Fruit fly (Drosophila melanogaster): ENCODE data around the gene CG11581.
A peak's percentile ranks its signal among the peaks of the same experiment; 100 is the strongest.

Gene CG11581

DNA sequence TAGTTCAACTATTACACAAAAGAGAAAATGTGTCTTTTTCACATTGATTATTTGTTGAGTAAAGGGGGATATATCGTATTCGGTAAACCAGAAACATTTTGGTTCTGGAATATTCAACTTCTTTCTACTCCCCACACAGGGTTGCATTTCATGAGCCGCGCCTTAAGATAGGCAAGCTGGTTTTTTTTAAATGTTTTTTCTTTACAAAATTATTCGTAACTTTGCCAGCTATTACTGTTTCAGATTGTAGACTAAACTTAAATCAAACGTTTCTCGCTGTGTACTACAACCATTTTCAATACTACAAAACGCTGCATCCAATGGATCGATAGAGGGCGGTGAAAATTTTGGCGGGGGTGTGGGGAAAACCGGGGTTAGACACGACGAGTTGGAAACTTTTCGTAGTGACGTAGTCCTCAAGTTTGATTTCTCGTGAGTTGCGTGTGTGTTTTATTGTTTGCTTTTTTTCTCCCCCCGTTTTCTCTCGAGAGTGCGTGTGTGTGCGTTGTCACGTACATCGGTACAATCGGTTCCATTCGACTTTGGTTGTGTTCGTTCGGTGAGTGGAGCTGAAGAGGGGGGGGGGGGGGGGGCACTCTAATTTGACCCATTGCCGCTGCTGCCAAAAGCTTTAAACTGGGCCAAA is 36.9 kb downstream of the CG11581 start:
- no peak for TF ChIP-seq Jra (GFP tag; optimal IDR thresholded peaks at IDR 0.05)
- no peak for TF ChIP-seq N (GFP tag; optimal IDR thresholded peaks at IDR 0.05)
- TF ChIP-seq Dfd (GFP tag; optimal IDR thresholded peaks at IDR 0.05): peak; percentile 81
- no peak for TF ChIP-seq dsf (GFP tag; optimal IDR thresholded peaks at IDR 0.05; ENCODE audit: borderline replicate concordance)
- no peak for TF ChIP-seq Mio (GFP tag; optimal IDR thresholded peaks at IDR 0.05)

DNA sequence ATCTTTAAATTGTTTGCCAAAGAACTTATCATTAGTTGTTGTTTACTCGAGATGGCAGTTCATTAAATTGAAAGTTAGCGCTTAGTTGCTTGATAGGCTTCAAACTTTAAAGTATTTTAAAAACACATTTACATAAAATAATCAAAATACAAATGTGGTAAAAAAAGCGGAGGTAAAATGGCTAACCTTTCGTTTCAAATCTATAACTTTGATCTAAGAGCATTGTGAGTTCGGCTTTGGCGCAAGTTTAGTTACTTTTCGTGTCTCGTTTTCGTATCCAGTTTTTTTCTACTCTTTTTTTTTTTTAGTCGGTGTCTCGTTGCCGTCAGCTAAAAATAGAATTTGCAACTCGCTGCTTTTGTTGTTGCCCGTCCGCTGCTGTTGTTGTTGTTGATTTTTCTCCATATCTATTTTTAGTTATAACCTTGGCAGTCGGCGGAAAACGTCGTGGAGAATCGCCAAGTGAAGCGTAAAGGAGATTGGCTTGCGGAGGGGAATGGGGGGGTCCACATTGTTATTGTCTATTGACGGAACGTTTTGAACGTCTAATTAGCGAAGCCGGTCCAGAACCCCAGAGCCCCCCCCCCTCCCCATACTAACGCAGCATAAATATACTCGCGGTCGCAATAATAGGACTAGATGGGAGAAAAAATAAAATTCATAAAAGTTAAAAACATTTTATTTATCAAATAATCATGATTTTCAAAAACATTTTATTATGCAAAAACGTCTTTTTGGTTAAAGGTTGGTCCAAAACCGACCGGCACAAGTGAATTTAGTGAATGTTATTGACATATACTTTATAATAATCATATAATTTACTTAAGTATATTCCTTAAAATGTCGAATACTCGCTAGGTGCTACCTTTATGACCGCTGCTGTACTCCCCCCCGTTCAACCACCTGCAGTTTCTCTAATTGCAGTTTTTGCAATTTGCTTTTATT is 38.1 kb downstream of the CG11581 start:
- peak; percentile 15 for TF ChIP-seq tai (GFP tag; optimal IDR thresholded peaks at IDR 0.05)
- no peak for TF ChIP-seq ey (GFP tag; optimal IDR thresholded peaks at IDR 0.05)
- peak; percentile 53 for TF ChIP-seq Sp1 (GFP tag; optimal IDR thresholded peaks at IDR 0.05)
- TF ChIP-seq Jra (GFP tag; optimal IDR thresholded peaks at IDR 0.05): no peak
- TF ChIP-seq Mio (GFP tag; optimal IDR thresholded peaks at IDR 0.05): no peak
- no peak for TF ChIP-seq Dif (GFP tag; optimal IDR thresholded peaks at IDR 0.05; ENCODE audit: partially characterized antibody)
- TF ChIP-seq dl (GFP tag; optimal IDR thresholded peaks at IDR 0.05; ENCODE audit: insufficient read depth in 1 of 2, partially characterized antibody in 2 of 2): no peak
- peak; percentile 61 for TF ChIP-seq HLH106 (tag; optimal IDR thresholded peaks at IDR 0.05)
- TF ChIP-seq h (GFP tag; optimal IDR thresholded peaks at IDR 0.05): peak; percentile 9
- TF ChIP-seq rgr (GFP tag; optimal IDR thresholded peaks at IDR 0.05): peak; percentile 41
- no peak for TF ChIP-seq sage (GFP tag; optimal IDR thresholded peaks at IDR 0.05)
- TF ChIP-seq CG32264 (GFP tag; optimal IDR thresholded peaks at IDR 0.05): no peak
- no peak for TF ChIP-seq dsf (GFP tag; optimal IDR thresholded peaks at IDR 0.05; ENCODE audit: borderline replicate concordance)
- peak in 1 of 2 experiments; percentile 33 for TF ChIP-seq foxo (GFP tag; optimal IDR thresholded peaks at IDR 0.05)
- TF ChIP-seq dmrt93B (GFP tag; optimal IDR thresholded peaks at IDR 0.05): peak; percentile 26
- no peak for TF ChIP-seq Hnf4 (GFP tag; optimal IDR thresholded peaks at IDR 0.05)

DNA sequence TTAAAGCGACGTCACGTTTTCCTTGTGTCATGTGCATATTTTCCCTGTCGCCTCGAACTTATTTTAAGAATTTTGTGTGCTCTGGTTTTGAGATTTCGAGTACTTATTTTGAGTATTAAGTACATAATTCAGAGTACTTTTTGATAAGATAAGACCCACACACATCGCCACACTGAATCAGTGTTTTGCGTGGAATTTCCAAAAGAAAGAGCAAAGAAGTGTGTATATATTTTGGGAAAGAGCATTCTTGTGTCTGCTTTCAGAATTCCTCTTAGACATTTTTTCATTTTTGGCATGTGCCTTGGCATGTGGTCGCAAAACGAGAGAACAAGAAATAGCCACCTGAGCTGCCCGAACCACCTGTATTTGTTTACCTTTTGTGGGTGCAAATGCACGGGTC is 39.1 kb downstream of the CG11581 start:
- no peak for TF ChIP-seq Rel (GFP tag; optimal IDR thresholded peaks at IDR 0.05)
- TF ChIP-seq Rel (tag; optimal IDR thresholded peaks at IDR 0.05): peak; percentile 36
- no peak for TF ChIP-seq br (GFP tag; optimal IDR thresholded peaks at IDR 0.05)
- TF ChIP-seq usp (GFP tag; optimal IDR thresholded peaks at IDR 0.05): no peak
- TF ChIP-seq Hr83 (GFP tag; optimal IDR thresholded peaks at IDR 0.05; ENCODE audit: poor library complexity, severe bottlenecking): no peak
- no peak for TF ChIP-seq ey (GFP tag; optimal IDR thresholded peaks at IDR 0.05)
- TF ChIP-seq GATAd (GFP tag; optimal IDR thresholded peaks at IDR 0.05): no peak
- no peak for TF ChIP-seq Mio (GFP tag; optimal IDR thresholded peaks at IDR 0.05)
- no peak for TF ChIP-seq jim (GFP tag; optimal IDR thresholded peaks at IDR 0.05)
- no peak for TF ChIP-seq CG32264 (GFP tag; optimal IDR thresholded peaks at IDR 0.05)
- TF ChIP-seq pan (optimal IDR thresholded peaks at IDR 0.05): no peak
- no peak for TF ChIP-seq Vsx2 (GFP tag; optimal IDR thresholded peaks at IDR 0.05; ENCODE audit: partially characterized antibody)
- TF ChIP-seq Myc (optimal IDR thresholded peaks at IDR 0.05): no peak
- TF ChIP-seq psq (GFP tag; optimal IDR thresholded peaks at IDR 0.05): peak; percentile 7
- no peak for TF ChIP-seq Abd-B (GFP tag; optimal IDR thresholded peaks at IDR 0.05)
- no peak for TF ChIP-seq dsf (GFP tag; optimal IDR thresholded peaks at IDR 0.05; ENCODE audit: borderline replicate concordance)
- peak; percentile 2 for TF ChIP-seq Sp1 (GFP tag; optimal IDR thresholded peaks at IDR 0.05)
- TF ChIP-seq Hnf4 (GFP tag; optimal IDR thresholded peaks at IDR 0.05): no peak
- TF ChIP-seq Hr78 (GFP tag; optimal IDR thresholded peaks at IDR 0.05): no peak
- TF ChIP-seq dl (GFP tag; optimal IDR thresholded peaks at IDR 0.05; ENCODE audit: insufficient read depth in 1 of 2, partially characterized antibody in 2 of 2): no peak
- TF ChIP-seq N (GFP tag; optimal IDR thresholded peaks at IDR 0.05): no peak
- peak; percentile 44 for TF ChIP-seq HLH106 (tag; optimal IDR thresholded peaks at IDR 0.05)
- TF ChIP-seq rgr (GFP tag; optimal IDR thresholded peaks at IDR 0.05): no peak
- peak; percentile 8 for TF ChIP-seq h (GFP tag; optimal IDR thresholded peaks at IDR 0.05)
- TF ChIP-seq OdsH (GFP tag; optimal IDR thresholded peaks at IDR 0.05): peak; percentile 0
- no peak for TF ChIP-seq Jra (GFP tag; optimal IDR thresholded peaks at IDR 0.05)
- TF ChIP-seq foxo (GFP tag; optimal IDR thresholded peaks at IDR 0.05): no peak
- TF ChIP-seq fru (GFP tag; optimal IDR thresholded peaks at IDR 0.05): peak; percentile 9
